Worm (Caenorhabditis elegans) whole organism, L1 larva: Measurements from ENCODE around the gene F58G6.7.

Experiments used
- alr-1 ChIP-seq: fragments of 200-800 bp; sonication (Bioruptor generic); optimal IDR thresholded peaks from 2 replicates; lab custom pipeline; 2018; ENCODE audit warnings: borderline replicate concordance, mild to moderate bottlenecking, missing genetic modification characterization, missing compliant biosample characterization
- blmp-1 ChIP-seq: fragments of 150-350 bp; optimal IDR thresholded peaks from 2 replicates; lab custom pipeline; 2014; ENCODE audit warnings: missing biosample characterization, missing genetic modification characterization
- efl-1 ChIP-seq, 4 experiments: fragments of 150-350 bp; optimal IDR thresholded peaks in 3 of 4; peaks in 1 of 4; 1 replicate in 1 of 4; 2 replicates in 3 of 4; lab custom pipeline; 2014; ENCODE audit warnings: missing biosample characterization in 2 of 4, missing genetic modification characterization in 2 of 4, missing genetic modification reagents in 2 of 4
- egl-13 ChIP-seq: sonication (generic microtip); optimal IDR thresholded peaks from 2 replicates; lab custom pipeline; 2016; ENCODE audit warnings: missing genotype, missing genetic modification reagents, missing genetic modification characterization, missing compliant biosample characterization
- irx-1 ChIP-seq: sonication (generic microtip); optimal IDR thresholded peaks from 2 replicates; lab custom pipeline; 2016; ENCODE audit warnings: missing genetic modification characterization, missing compliant biosample characterization
- lir-3 ChIP-seq: sonication (generic microtip); optimal IDR thresholded peaks from 2 replicates; lab custom pipeline; 2016; ENCODE audit warnings: mild to moderate bottlenecking, missing genetic modification characterization, moderate library complexity, missing compliant biosample characterization; ENCODE audit not compliant: poor library complexity
- lsy-2 ChIP-seq, 2 experiments: fragments of 150-350 bp; optimal IDR thresholded peaks; 2 replicates each; lab custom pipeline; 2014; ENCODE audit warnings: missing biosample characterization in 2 of 2, missing genetic modification characterization in 2 of 2
- nhr-11 ChIP-seq: fragments of 150-350 bp; optimal IDR thresholded peaks from 2 replicates; lab custom pipeline; 2014; ENCODE audit warnings: missing biosample characterization, missing genetic modification characterization
- nhr-76 ChIP-seq: sonication (generic microtip); optimal IDR thresholded peaks from 2 replicates; lab custom pipeline; 2017; ENCODE audit warnings: missing biosample characterization, missing genetic modification characterization
- pax-3 ChIP-seq: fragments of 200-800 bp; sonication (Bioruptor generic); optimal IDR thresholded peaks from 2 replicates; lab custom pipeline; 2018; ENCODE audit warnings: mild to moderate bottlenecking, missing genetic modification characterization, moderate library complexity, missing compliant biosample characterization
- unc-30 ChIP-seq: sonication (generic microtip); optimal IDR thresholded peaks from 2 replicates; lab custom pipeline; 2017; ENCODE audit warnings: missing biosample characterization, missing genetic modification characterization
- unc-62 ChIP-seq: fragments of 150-350 bp; optimal IDR thresholded peaks from 2 replicates; lab custom pipeline; 2014; ENCODE audit warnings: missing biosample characterization, missing genetic modification reagents, missing genetic modification characterization
- xbp-1 ChIP-seq: sonication (generic microtip); optimal IDR thresholded peaks from 2 replicates; lab custom pipeline; 2016; ENCODE audit warnings: missing genetic modification characterization, missing compliant biosample characterization
- ztf-4 ChIP-seq: fragments of 150-350 bp; optimal IDR thresholded peaks from 2 replicates; lab custom pipeline; 2014; ENCODE audit warnings: missing biosample characterization, missing genetic modification characterization

DNA sequence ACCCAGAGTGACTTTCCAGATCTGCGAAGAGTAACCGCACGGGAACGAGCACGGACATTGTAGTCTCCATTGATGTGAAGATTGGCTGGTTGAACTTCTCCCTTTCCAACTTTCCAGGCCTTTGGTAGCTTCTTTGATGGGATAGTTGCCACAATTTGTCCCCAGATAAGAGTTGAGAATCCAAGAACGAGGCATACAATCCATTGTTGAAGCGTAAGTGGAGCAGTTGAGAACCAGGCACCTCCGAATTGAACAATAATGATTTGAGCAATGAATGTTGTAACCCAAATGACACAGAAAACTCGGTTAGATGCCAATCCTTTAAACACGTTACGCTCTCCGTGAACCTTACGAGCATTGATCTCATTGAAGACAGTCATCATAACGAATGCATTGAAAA is 27.1 kb upstream of the F58G6.7 start:
- no peak for TF ChIP-seq alr-1
- no peak for TF ChIP-seq xbp-1
- no peak for TF ChIP-seq irx-1
- TF ChIP-seq egl-13 (tag; lab: Kevin White, UChicago): no peak
- TF ChIP-seq lsy-2 (tag; optimal IDR thresholded peaks at IDR 0.05; lab: Kevin White, UChicago): no peak
- no peak for TF ChIP-seq unc-30
- no peak for TF ChIP-seq pax-3 (tag; lab: Kevin White, UChicago)
- TF ChIP-seq nhr-11 (tag; lab: Kevin White, UChicago): no peak
- no peak for TF ChIP-seq nhr-76 (tag; lab: Kevin White, UChicago)
- TF ChIP-seq efl-1 (optimal IDR thresholded peaks at IDR 0.05; lab: Kevin White, UChicago): no peak
- TF ChIP-seq efl-1 (GFP tag; optimal IDR thresholded peaks at IDR 0.05 in 1 of 2; lab: Kevin White, UChicago): peak in 1 of 2 experiments; percentile 77
- no peak for TF ChIP-seq blmp-1 (tag; lab: Kevin White, UChicago)
- no peak for TF ChIP-seq unc-62
- no peak for TF ChIP-seq lir-3 (tag; lab: Kevin White, UChicago)
- no peak for TF ChIP-seq ztf-4 (tag; lab: Kevin White, UChicago)
